Worm (Caenorhabditis elegans): Measurements from ENCODE around the gene sdha-1.

sdha-1 gene

ce11 chrX:8507576-8507975, 38.2 kb downstream of the sdha-1 start, which contains the start of gene H03E18.1:
Gene H03E18.1 (plus strand): TSS chrX:8507876.
- no peak for TF ChIP-seq drap-1 (GFP tag; optimal IDR thresholded peaks at IDR 0.05)
- no peak for TF ChIP-seq tbx-8 (GFP tag; optimal IDR thresholded peaks at IDR 0.05)
- no peak for TF ChIP-seq snpc-4 (tag; optimal IDR thresholded peaks at IDR 0.05)
- TF ChIP-seq ztf-11 (tag; optimal IDR thresholded peaks at IDR 0.05), result no peak
- TF ChIP-seq nhr-2 (tag; optimal IDR thresholded peaks at IDR 0.05), result no peak
- no peak for TF ChIP-seq nhr-76 (tag; optimal IDR thresholded peaks at IDR 0.05)
- no peak for TF ChIP-seq ham-2 (GFP tag; optimal IDR thresholded peaks at IDR 0.05)
- TF ChIP-seq ceh-39 (tag; optimal IDR thresholded peaks at IDR 0.05), result no peak
- TF ChIP-seq ces-1 (GFP tag; optimal IDR thresholded peaks at IDR 0.05), result no peak

DNA sequence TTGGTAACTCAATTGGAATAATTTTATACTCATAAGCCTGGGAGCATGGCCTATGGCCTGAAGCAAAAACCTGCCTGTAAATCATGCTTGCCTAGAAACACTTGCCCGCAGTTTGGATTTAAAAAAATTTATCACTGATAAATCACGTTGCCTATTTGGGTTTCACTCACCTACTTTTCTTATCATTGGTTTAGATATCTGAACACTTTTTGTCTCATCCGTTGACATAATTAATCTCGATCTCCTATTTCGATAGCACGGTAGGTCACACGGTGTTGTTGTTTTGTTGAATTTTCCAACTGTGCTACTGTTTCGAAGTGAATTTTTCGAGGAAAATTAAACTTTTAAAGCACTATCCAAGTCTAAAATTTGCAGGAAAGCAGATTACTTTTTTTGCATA, 38.8 kb downstream of the sdha-1 start:
- TF ChIP-seq nhr-76 (tag; optimal IDR thresholded peaks at IDR 0.05), result no peak
- no peak for TF ChIP-seq snpc-4 (tag; optimal IDR thresholded peaks at IDR 0.05)
- no peak for TF ChIP-seq ceh-39 (tag; optimal IDR thresholded peaks at IDR 0.05)
- TF ChIP-seq hlh-1 (tag; optimal IDR thresholded peaks at IDR 0.05), result no peak

DNA sequence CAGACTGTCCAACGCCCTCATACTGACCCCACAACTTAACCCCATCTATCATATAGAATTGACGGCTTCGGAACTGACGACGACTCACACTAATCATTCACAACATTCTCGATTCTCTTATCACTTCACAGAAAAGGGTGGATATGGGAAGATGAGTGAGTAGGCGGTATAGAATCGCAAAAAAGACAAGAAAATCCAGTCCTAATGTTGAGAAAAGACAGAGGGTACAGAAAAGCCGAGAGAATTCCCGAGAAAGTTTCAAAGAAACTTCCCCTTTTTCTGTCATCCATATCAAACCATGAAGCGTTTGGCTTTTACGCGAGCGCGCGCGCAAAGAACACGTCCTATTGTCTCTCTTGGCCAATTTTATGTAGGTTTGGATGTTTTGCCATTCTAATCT, 41.6 kb downstream of the sdha-1 start:
- TF ChIP-seq nhr-28 (tag; optimal IDR thresholded peaks at IDR 0.05) (no peak), snpc-4 (tag; optimal IDR thresholded peaks at IDR 0.05) (no peak), elt-1 (tag; optimal IDR thresholded peaks at IDR 0.05; ENCODE audit: borderline replicate concordance, insufficient read depth) (no peak), mls-2 (tag; optimal IDR thresholded peaks at IDR 0.05) (no peak), nhr-12 (tag; optimal IDR thresholded peaks at IDR 0.05) (no peak), nhr-2 (tag; optimal IDR thresholded peaks at IDR 0.05) (no peak)

ce11 chrX:8500922-8501321, 44.9 kb downstream of the sdha-1 start, which contains the start of gene grd-4:
Gene grd-4 (plus strand): TSS chrX:8501222.
- no peak for TF ChIP-seq ceh-39 (tag; optimal IDR thresholded peaks at IDR 0.05)
- no peak for TF ChIP-seq ceh-83 (GFP tag; optimal IDR thresholded peaks at IDR 0.05)
- no peak for TF ChIP-seq lin-32 (GFP tag; optimal IDR thresholded peaks at IDR 0.05)
- no peak for TF ChIP-seq unc-39 (tag; optimal IDR thresholded peaks at IDR 0.05)

DNA sequence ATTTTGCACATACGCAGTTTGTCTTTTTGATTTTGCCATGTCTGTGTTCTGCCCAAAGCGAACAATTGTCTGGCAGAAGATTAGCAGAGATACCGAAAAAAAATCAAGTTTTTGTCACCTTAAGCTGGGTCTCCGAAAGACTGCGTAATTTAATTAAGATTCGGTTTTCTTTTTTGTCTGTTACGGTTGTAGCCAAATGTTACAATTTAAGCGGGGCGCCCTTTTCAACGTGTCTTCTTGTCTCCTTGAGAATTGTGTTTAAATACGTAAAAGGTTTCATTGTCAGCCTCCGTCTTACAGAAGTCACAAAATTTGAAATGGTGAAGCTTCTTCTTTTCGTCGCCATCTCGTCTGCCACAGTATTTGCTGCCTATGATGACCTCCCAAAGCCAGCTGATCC, 46.1 kb downstream of the sdha-1 start, which contains the start of gene grd-14:
Gene grd-14, plus strand, starts transcription at position 301 of the 400 bp plus-strand sequence.
- TF ChIP-seq snpc-4 (tag; optimal IDR thresholded peaks at IDR 0.05), result no peak

ce11 chrX:8495005-8495404, 50.8 kb downstream of the sdha-1 start, which contains the start of gene T01B10.5:
Gene T01B10.5 (plus strand): TSS chrX:8495305.
- no peak for TF ChIP-seq lsy-2 (tag; optimal IDR thresholded peaks at IDR 0.05)
- no peak for TF ChIP-seq elt-1 (tag; optimal IDR thresholded peaks at IDR 0.05; ENCODE audit: borderline replicate concordance, insufficient read depth)
- no peak for TF ChIP-seq nhr-76 (tag; optimal IDR thresholded peaks at IDR 0.05)
- TF ChIP-seq nhr-12 (tag; optimal IDR thresholded peaks at IDR 0.05), result no peak
- TF ChIP-seq zip-8 (tag; optimal IDR thresholded peaks at IDR 0.05), result no peak
- no peak for TF ChIP-seq bed-3 (GFP tag; optimal IDR thresholded peaks at IDR 0.05)

Data from whole organism, mixed stage, embryonic.